Worm (Caenorhabditis elegans): ENCODE results near the gene M163.10.

ce11 chrX:14442321-14442720 is 28.5 kb upstream of the M163.10 start, which contains the start of gene F23D12.3:
- TF ChIP-seq unc-130 (GFP tag; optimal IDR thresholded peaks at IDR 0.05) (no peak), nfya-1 (tag; optimal IDR thresholded peaks at IDR 0.05; ENCODE audit: borderline replicate concordance, insufficient read depth) (no peak), lin-54 (GFP tag; optimal IDR thresholded peaks at IDR 0.05) (no peak)

All from whole organism, young adult.